Worm (Caenorhabditis elegans): ENCODE results near the gene K08E4.7.

K08E4.7 gene

DNA sequence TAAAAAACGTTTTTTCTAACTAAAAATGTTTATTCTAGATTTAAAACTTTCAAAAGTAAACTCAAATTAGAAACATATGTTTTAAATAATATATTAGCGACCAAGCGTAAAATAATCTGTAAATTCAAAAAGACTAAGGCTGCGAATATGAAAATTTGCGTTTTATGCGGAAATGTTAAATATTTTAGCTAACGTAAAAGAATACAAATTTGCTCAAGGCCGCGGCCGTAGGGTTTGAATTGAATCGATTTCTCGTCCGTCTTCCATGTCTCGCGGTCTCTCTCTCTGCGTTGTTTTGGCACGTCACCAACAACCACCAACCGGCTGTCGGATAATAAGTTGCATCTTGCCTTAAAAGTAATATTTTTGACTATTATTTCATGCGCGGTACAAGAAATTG, 18.2 kb downstream of the K08E4.7 start, which contains the start of gene F11A10.5:
Gene F11A10.5, plus strand, starts transcription at position 301 of the 400 bp plus-strand sequence.
- no peak for TF ChIP-seq unc-62 (GFP tag; optimal IDR thresholded peaks at IDR 0.05)

DNA sequence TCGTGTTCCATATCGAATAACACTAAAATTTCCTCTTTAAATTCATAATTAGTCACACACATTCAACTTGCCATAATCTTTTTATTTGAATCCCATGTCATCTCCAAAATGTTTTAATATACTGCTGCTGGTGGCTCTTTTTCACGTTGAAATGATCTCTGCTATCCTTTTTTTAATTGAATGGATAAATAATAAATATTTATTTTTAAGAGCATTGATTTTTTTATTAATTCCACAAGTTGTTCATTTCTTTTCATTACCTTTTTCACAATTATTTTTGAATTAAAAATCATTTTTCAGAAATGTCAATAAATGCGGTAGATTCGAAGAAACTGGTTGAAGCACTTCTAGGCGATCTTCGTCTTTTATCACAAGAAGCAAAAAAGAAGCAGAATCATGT, 20.9 kb downstream of the K08E4.7 start, which contains the start of gene mon-2:
Gene mon-2, plus strand, starts transcription at position 301 of the 400 bp plus-strand sequence.
- no peak for TF ChIP-seq unc-62 (GFP tag; optimal IDR thresholded peaks at IDR 0.05)

ce11 chrIV:12105558-12105957, 30.0 kb downstream of the K08E4.7 start, which contains the start of gene M18.3:
M18.3 (plus strand) TSS chrIV:12105858.
- TF ChIP-seq unc-62 (GFP tag; optimal IDR thresholded peaks at IDR 0.05): no peak

DNA sequence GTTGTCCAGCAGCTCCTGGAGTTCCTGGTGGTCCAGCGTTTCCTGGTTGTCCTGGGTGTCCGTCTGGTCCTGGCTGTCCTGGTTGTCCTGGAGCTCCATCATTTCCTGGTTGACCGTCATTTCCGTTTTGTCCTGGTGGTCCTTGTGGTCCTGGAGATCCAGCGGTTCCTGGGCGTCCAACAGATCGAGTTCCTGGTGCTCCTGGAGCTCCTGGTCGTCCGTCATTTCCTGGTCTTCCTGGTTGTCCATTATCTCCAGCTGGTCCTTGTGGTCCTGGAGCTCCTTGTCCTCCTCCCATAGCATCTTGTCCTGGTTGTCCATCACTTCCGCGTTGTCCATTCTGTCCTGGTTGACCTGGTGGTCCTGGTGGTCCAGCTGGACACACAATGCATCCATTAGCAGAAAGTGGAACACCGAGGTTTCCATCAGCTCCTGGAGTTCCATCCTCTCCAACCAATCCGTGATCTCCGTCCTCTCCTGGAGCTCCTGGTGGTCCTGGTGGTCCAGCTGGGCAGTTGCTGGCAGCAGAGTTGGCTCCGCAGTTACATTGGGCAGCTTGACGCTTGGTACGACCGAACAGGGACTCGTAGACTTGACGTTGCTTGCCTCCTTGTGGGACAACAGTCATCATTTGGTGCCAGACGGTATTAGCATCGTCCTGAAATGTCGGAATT, 33.5 kb downstream of the K08E4.7 start:
- TF ChIP-seq unc-62 (GFP tag; optimal IDR thresholded peaks at IDR 0.05): no peak

DNA sequence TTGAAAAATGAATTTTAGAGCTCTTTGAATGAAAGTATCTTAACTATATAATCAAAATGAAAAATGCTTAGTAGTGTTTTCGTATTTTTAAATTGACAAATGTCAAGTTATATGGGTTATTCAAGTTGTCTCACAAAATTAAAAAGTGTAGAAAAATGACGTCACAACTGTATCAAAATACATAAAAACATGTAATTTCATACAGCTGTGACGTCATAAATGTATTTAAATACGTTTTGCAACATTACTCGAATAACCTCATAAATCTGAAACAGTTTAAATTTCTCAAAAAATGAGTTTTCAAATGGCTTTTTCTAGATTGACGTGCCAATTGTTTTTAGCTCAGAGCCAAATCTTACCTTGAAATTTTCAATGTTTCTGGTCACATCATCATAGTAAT, 34.1 kb downstream of the K08E4.7 start:
- TF ChIP-seq unc-62 (GFP tag; optimal IDR thresholded peaks at IDR 0.05): no peak

DNA sequence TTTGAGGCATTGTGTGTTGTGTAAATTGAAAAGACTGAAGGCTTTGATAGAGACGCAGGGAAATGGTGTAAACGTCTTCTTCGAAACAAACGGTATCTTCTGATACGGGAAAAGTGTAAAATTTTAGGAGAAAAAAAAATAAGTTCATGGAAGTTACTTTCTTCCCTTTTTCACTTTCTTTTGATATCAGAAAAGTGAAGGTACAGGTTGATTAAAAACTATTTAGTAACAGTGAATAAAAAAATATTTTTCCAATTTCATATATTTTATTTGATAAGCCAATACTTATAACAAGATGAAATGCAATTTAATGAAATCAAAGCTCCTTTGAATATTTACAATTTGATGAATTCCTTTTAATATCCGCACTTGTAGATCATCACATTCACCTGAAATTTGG, 34.7 kb downstream of the K08E4.7 start, which contains the start of gene col-129:
Gene col-129, minus strand, starts transcription at position 101 of the 400 bp plus-strand sequence.
- TF ChIP-seq unc-62 (GFP tag; optimal IDR thresholded peaks at IDR 0.05): no peak

ce11 chrIV:12111477-12111876, 35.9 kb downstream of the K08E4.7 start, which contains the start of gene dlc-2:
dlc-2 (minus strand) TSS chrIV:12111577.
- no peak for TF ChIP-seq unc-62 (GFP tag; optimal IDR thresholded peaks at IDR 0.05)

- no peak for TF ChIP-seq unc-62 (GFP tag; optimal IDR thresholded peaks at IDR 0.05)
These were observed 37.5 kb downstream of the K08E4.7 start for ce11 chrIV:12113056-12113455.

DNA sequence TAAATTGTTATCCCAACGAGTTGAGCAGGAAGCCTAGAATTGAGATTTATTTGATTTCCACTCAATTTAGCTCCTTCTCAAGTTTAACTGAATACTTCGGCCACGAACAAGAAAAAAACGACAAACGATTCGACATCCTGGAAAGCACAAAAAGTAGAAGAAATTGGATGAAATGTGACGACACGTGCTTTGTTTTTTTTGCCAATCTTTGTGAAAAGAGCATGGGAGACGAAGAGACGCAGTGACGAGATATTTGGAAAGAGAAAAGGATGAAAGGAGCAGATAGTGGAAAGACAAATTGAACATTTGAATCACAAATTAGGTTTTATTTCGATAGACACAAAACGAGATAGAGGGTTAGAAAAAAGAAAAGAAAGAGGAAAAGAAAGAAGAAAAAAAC, 38.9 kb downstream of the K08E4.7 start:
- TF ChIP-seq unc-62 (GFP tag; optimal IDR thresholded peaks at IDR 0.05): no peak

ce11 chrIV:12120536-12120935, 44.9 kb downstream of the K08E4.7 start:
- TF ChIP-seq unc-62 (GFP tag; optimal IDR thresholded peaks at IDR 0.05): no peak

DNA sequence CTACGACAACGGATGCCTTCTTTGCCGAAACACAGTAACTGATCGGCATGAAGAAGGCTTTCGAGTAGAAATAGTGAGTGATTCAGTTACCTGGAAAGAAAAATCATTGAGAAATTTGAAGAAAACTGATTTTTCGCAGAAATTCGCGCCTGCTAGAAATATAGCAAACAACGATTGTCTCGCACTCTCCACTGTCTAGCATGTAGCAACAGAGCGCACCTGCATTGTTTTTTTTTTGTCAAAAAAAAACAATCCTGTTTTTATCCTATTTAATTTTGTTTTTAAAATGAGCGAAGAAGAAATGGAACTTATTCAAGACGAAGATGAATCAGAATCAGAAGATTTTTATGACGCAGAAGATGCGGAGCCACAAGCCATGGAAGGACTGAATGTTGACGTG, 45.5 kb downstream of the K08E4.7 start, which contains the start of the genes ddb-1 and M18.6:
Gene ddb-1, minus strand, starts transcription at position 90 of the 400 bp plus-strand sequence.
Gene M18.6, plus strand, starts transcription at position 235 of the 400 bp plus-strand sequence.
- TF ChIP-seq unc-62 (GFP tag; optimal IDR thresholded peaks at IDR 0.05): no peak

DNA sequence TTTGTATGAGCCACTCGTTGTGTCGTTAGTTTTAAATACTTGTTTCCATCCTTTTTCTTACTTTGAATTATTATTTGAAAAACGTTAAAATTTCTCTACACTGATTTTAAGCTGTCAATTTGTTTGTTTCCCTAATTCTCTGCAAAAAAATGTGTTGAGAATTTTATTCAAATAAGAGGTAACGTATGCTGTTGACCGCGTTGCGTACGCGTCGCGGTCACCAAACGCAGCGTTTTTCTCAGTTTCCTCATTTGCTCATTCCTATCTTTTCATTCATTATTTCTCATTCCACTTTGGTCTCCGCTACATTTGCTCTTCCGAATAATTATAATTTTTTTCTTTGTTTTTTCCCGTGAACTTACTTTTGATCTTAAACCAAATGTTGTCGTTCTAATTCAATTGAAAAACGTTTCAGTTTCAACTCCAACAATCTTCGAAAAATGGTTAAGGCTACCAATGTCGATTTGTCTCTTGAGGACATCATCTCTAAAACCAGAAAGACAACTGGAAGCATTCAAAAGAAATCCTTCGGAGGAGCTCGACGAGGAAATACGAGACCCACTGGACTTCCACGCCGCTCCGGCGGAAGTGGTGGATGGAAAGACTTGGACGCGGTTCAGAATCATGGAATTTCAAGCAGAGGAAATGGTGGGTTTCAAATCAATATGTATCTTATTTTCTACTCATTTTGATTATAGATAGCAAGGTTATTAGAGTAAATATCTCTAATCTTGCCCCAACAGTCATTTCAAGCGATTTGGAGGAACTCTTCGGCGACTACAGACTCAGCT, 47.5 kb downstream of the K08E4.7 start, which contains the start of gene aly-3:
Gene aly-3, plus strand, starts transcription at position 409 of the 791 bp plus-strand sequence.
- no peak for TF ChIP-seq unc-62 (GFP tag; optimal IDR thresholded peaks at IDR 0.05)

ce11 chrIV:12124314-12125084, 48.9 kb downstream of the K08E4.7 start, which contains the start of gene dhhc-6:
dhhc-6 (plus strand) TSS chrIV:12124952.
- no peak for TF ChIP-seq unc-62 (GFP tag; optimal IDR thresholded peaks at IDR 0.05)

Measured in whole organism, dauer.